Fruit fly (Drosophila melanogaster) whole organism, embryonic: ENCODE data around the gene trbd.

Experiments
- Asciz ChIP-seq: fragments of 200-800 bp; sonication (Bioruptor generic); optimal IDR thresholded peaks from 2 replicates; lab custom pipeline; 2017; ENCODE audit warnings: missing biosample characterization, mild to moderate bottlenecking, missing genetic modification characterization, missing genetic modification reagents
- Awh ChIP-seq: fragments of 200-800 bp; sonication (Bioruptor generic); IDR thresholded peaks from 2 replicates; pipeline ENCODE4, ENCODE4 v1.3.6; 2022; ENCODE audit warnings: missing biosample characterization, missing genetic modification characterization
- BEAF-32 ChIP-seq: fragments of 200-800 bp; sonication (Bioruptor generic); optimal IDR thresholded peaks from 3 replicates; lab custom pipeline; 2017; ENCODE audit warnings: missing biosample characterization, missing genetic modification characterization, mild to moderate bottlenecking, moderate library complexity, missing genetic modification reagents
- Bgb ChIP-seq: fragments of 200-800 bp; sonication (Bioruptor generic); IDR thresholded peaks from 2 replicates; pipeline ENCODE4 v1.3.6; 2022; ENCODE audit warnings: missing biosample characterization, missing genetic modification characterization; ENCODE audit not compliant: partially characterized antibody
- CG10654 ChIP-seq: fragments of 200-800 bp; sonication (Bioruptor generic); optimal IDR thresholded peaks from 2 replicates; lab custom pipeline; 2016; ENCODE audit warnings: missing biosample characterization, missing genetic modification characterization
- CG11723 ChIP-seq: fragments of 200-800 bp; sonication (Bioruptor generic); optimal IDR thresholded peaks from 2 replicates; lab custom pipeline; 2017; ENCODE audit warnings: missing biosample characterization, mild to moderate bottlenecking, missing genetic modification characterization
- CG12236 ChIP-seq: fragments of 200-800 bp; sonication (Bioruptor generic); optimal IDR thresholded peaks from 2 replicates; lab custom pipeline; 2016; ENCODE audit warnings: missing biosample characterization, missing genetic modification characterization
- CG12769 ChIP-seq: fragments of 200-800 bp; sonication (Bioruptor generic); optimal IDR thresholded peaks from 2 replicates; lab custom pipeline; 2019; ENCODE audit warnings: missing biosample characterization, mild to moderate bottlenecking, missing genetic modification characterization, moderate library complexity
- CG13624 ChIP-seq: fragments of 200-800 bp; sonication (Bioruptor generic); optimal IDR thresholded peaks from 2 replicates; lab custom pipeline; 2016; ENCODE audit warnings: missing biosample characterization, missing genetic modification characterization
- CG14050 ChIP-seq: fragments of 200-800 bp; sonication (Bioruptor generic); IDR thresholded peaks from 3 replicates; pipeline ENCODE4 v1.3.6; 2022; ENCODE audit warnings: missing biosample characterization, missing genetic modification characterization
- CG17328 ChIP-seq: fragments of 200-800 bp; sonication (Bioruptor generic); IDR thresholded peaks from 2 replicates; pipeline ENCODE4 v1.3.6; 2022; ENCODE audit warnings: missing biosample characterization, missing genetic modification characterization
- CG17361 ChIP-seq: fragments of 200-800 bp; sonication (Bioruptor generic); IDR thresholded peaks from 3 replicates; pipeline ENCODE4 v1.3.6; 2022; ENCODE audit warnings: missing biosample characterization, missing genetic modification characterization
- CG2678 ChIP-seq: fragments of 200-800 bp; sonication (Bioruptor generic); optimal IDR thresholded peaks from 3 replicates; lab custom pipeline; 2019; ENCODE audit warnings: missing biosample characterization, mild to moderate bottlenecking, missing genetic modification characterization, moderate library complexity
- CG42726 ChIP-seq: fragments of 200-800 bp; sonication (Bioruptor generic); IDR thresholded peaks from 2 replicates; pipeline ENCODE4 v1.3.6; 2022; ENCODE audit warnings: missing biosample characterization, missing genetic modification characterization; ENCODE audit not compliant: partially characterized antibody
- CG4424 ChIP-seq: fragments of 200-800 bp; sonication (Bioruptor generic); optimal IDR thresholded peaks from 3 replicates; lab custom pipeline; 2016; ENCODE audit warnings: missing biosample characterization, missing genetic modification characterization
- CG4854 ChIP-seq: fragments of 200-800 bp; sonication (Bioruptor generic); optimal IDR thresholded peaks from 2 replicates; lab custom pipeline; 2016; ENCODE audit warnings: missing biosample characterization, missing genetic modification characterization, inconsistent platforms
- CG5245 ChIP-seq: fragments of 200-800 bp; sonication (Bioruptor generic); optimal IDR thresholded peaks from 3 replicates; lab custom pipeline; 2016; ENCODE audit warnings: missing biosample characterization, missing genetic modification characterization
- CG6272 ChIP-seq: fragments of 200-800 bp; sonication (Bioruptor generic); IDR thresholded peaks from 2 replicates; pipeline ENCODE4 v1.3.6; 2022; ENCODE audit warnings: missing biosample characterization, missing genetic modification characterization
- CG6813 ChIP-seq: fragments of 200-800 bp; sonication (Bioruptor generic); optimal IDR thresholded peaks from 2 replicates; lab custom pipeline; 2017; ENCODE audit warnings: missing biosample characterization, missing genetic modification characterization, mild to moderate bottlenecking, moderate library complexity, missing genetic modification reagents
- CG9817 ChIP-seq: fragments of 200-800 bp; sonication (Bioruptor generic); optimal IDR thresholded peaks from 2 replicates; lab custom pipeline; 2018; ENCODE audit warnings: missing biosample characterization, mild to moderate bottlenecking, missing genetic modification characterization, moderate library complexity
- CG9932 ChIP-seq: fragments of 200-800 bp; sonication (Bioruptor generic); IDR thresholded peaks from 2 replicates; pipeline ENCODE4 v1.3.6; 2022; ENCODE audit warnings: missing biosample characterization, missing genetic modification characterization
- E2f1 ChIP-seq: fragments of 200-800 bp; sonication (Bioruptor generic); IDR thresholded peaks from 2 replicates; pipeline ENCODE4 v1.3.6; 2022; ENCODE audit warnings: missing biosample characterization, missing genetic modification characterization
- HHEX ChIP-seq: fragments of 200-800 bp; sonication (Bioruptor generic); optimal IDR thresholded peaks from 3 replicates; lab custom pipeline; 2017; ENCODE audit warnings: missing biosample characterization, mild to moderate bottlenecking, missing genetic modification characterization, missing genetic modification reagents
- HLH3B ChIP-seq: fragments of 200-800 bp; sonication (Bioruptor generic); IDR thresholded peaks from 2 replicates; pipeline ENCODE4 v1.3.6; 2022; ENCODE audit warnings: missing biosample characterization, missing genetic modification characterization
- HLH4C ChIP-seq: fragments of 200-800 bp; sonication (Bioruptor generic); IDR thresholded peaks from 3 replicates; pipeline ENCODE4 v1.3.6; 2022; ENCODE audit warnings: missing biosample characterization, missing genetic modification characterization; ENCODE audit not compliant: partially characterized antibody
- HLHmδ ChIP-seq: fragments of 200-800 bp; sonication (Bioruptor generic); optimal IDR thresholded peaks from 2 replicates; lab custom pipeline; 2018; ENCODE audit warnings: missing biosample characterization, mild to moderate bottlenecking, missing genetic modification characterization, moderate library complexity
- Kr ChIP-seq: fragments of 200-800 bp; sonication (Bioruptor generic); optimal IDR thresholded peaks from 2 replicates; lab custom pipeline; 2017; ENCODE audit warnings: missing biosample characterization, mild to moderate bottlenecking, missing genetic modification characterization
- Max ChIP-seq: fragments of 200-800 bp; sonication (Bioruptor generic); optimal IDR thresholded peaks from 2 replicates; lab custom pipeline; 2016; ENCODE audit warnings: missing biosample characterization, mild to moderate bottlenecking, missing genetic modification characterization
- Mes4 ChIP-seq: fragments of 200-800 bp; sonication (Bioruptor generic); optimal IDR thresholded peaks from 2 replicates; lab custom pipeline; 2016; ENCODE audit warnings: missing biosample characterization, missing genetic modification characterization
- Myb ChIP-seq: fragments of 200-800 bp; sonication (Bioruptor generic); optimal IDR thresholded peaks from 2 replicates; lab custom pipeline; 2016; ENCODE audit warnings: missing biosample characterization, missing genetic modification characterization
- NC2α ChIP-seq: fragments of 200-800 bp; sonication (Bioruptor generic); optimal IDR thresholded peaks from 2 replicates; lab custom pipeline; 2016; ENCODE audit warnings: missing biosample characterization, missing genetic modification characterization
- Nf-YB ChIP-seq: fragments of 200-800 bp; sonication (Bioruptor generic); optimal IDR thresholded peaks from 3 replicates; lab custom pipeline; 2019; ENCODE audit warnings: missing biosample characterization, mild to moderate bottlenecking, missing genetic modification characterization, moderate library complexity
- Stat92E ChIP-seq, 3 experiments: fragments of >200 bp in 2 of 3; fragments of 200-800 bp in 1 of 3; sonication (Bioruptor generic) in 1 of 3; optimal IDR thresholded peaks; 2 replicates each; lab custom pipeline; 2017 to 2019; ENCODE audit warnings: missing biosample characterization in 3 of 3, missing genetic modification characterization in 3 of 3, mild to moderate bottlenecking in 1 of 3, moderate library complexity in 1 of 3
- Xbp1 ChIP-seq: fragments of 200-800 bp; sonication (Bioruptor generic); optimal IDR thresholded peaks from 3 replicates; lab custom pipeline; 2016; ENCODE audit warnings: missing biosample characterization, mild to moderate bottlenecking, missing genetic modification characterization
- bab2 ChIP-seq: fragments of 200-800 bp; sonication (Bioruptor generic); optimal IDR thresholded peaks from 2 replicates; lab custom pipeline; 2016; ENCODE audit warnings: missing biosample characterization, missing genetic modification characterization
- br ChIP-seq: fragments of >200 bp; optimal IDR thresholded peaks from 2 replicates; lab custom pipeline; 2017
- chinmo ChIP-seq: fragments of 200-800 bp; sonication (Bioruptor generic); IDR thresholded peaks from 4 replicates; pipeline ENCODE4 v1.3.6; 2022; ENCODE audit warnings: missing biosample characterization, missing genetic modification characterization; ENCODE audit not compliant: partially characterized antibody
- dmrt11E ChIP-seq: fragments of 200-800 bp; sonication (Bioruptor generic); optimal IDR thresholded peaks from 3 replicates; lab custom pipeline; 2018; ENCODE audit warnings: missing biosample characterization, mild to moderate bottlenecking, missing genetic modification characterization, moderate library complexity
- eve ChIP-seq, 2 experiments: fragments of >200 bp; optimal IDR thresholded peaks; 2 replicates each; lab custom pipeline; 2017; ENCODE audit warnings: missing biosample characterization in 2 of 2, missing genetic modification characterization in 2 of 2
- fu2 ChIP-seq: fragments of 200-800 bp; sonication (Bioruptor generic); optimal IDR thresholded peaks from 2 replicates; lab custom pipeline; 2016; ENCODE audit warnings: missing biosample characterization, missing genetic modification characterization
- gce ChIP-seq: fragments of 200-800 bp; sonication (Bioruptor generic); IDR thresholded peaks from 3 replicates; pipeline ENCODE4 v1.3.6; 2022; ENCODE audit warnings: missing biosample characterization, missing genetic modification characterization
- kay ChIP-seq: fragments of 200-800 bp; sonication (Bioruptor generic); optimal IDR thresholded peaks from 2 replicates; lab custom pipeline; 2016; ENCODE audit warnings: missing biosample characterization, missing genetic modification characterization
- lbe ChIP-seq: fragments of 200-800 bp; sonication (Bioruptor generic); optimal IDR thresholded peaks from 2 replicates; lab custom pipeline; 2016; ENCODE audit warnings: missing biosample characterization, mild to moderate bottlenecking, missing genetic modification characterization
- phol ChIP-seq: fragments of 200-800 bp; sonication (Bioruptor generic); optimal IDR thresholded peaks from 3 replicates; lab custom pipeline; 2018; ENCODE audit warnings: missing biosample characterization, mild to moderate bottlenecking, missing genetic modification characterization, moderate library complexity
- psq ChIP-seq: fragments of 200-800 bp; sonication (Bioruptor generic); optimal IDR thresholded peaks from 2 replicates; lab custom pipeline; 2017; ENCODE audit warnings: missing biosample characterization, missing genetic modification characterization
- salm ChIP-seq: fragments of 200-800 bp; sonication (Bioruptor generic); optimal IDR thresholded peaks from 2 replicates; lab custom pipeline; 2018; ENCODE audit warnings: missing biosample characterization, mild to moderate bottlenecking, missing genetic modification characterization
- sens-2 ChIP-seq: fragments of 200-800 bp; sonication (Bioruptor generic); IDR thresholded peaks from 2 replicates; pipeline ENCODE4 v1.3.6; 2022; ENCODE audit warnings: missing biosample characterization, missing genetic modification characterization
- sim ChIP-seq: fragments of 200-800 bp; sonication (Bioruptor generic); IDR thresholded peaks from 2 replicates; pipeline ENCODE4 v1.3.6; 2022; ENCODE audit warnings: missing biosample characterization, missing genetic modification characterization
- sna ChIP-seq: fragments of 200-800 bp; sonication (Bioruptor generic); IDR thresholded peaks from 2 replicates; pipeline ENCODE4 v1.3.6; 2022; ENCODE audit warnings: missing biosample characterization, missing genetic modification characterization; ENCODE audit not compliant: partially characterized antibody
- vfl ChIP-seq: fragments of 200-800 bp; sonication (Bioruptor generic); optimal IDR thresholded peaks from 2 replicates; lab custom pipeline; 2016; ENCODE audit warnings: missing biosample characterization, missing genetic modification characterization
- vvl ChIP-seq: fragments of 200-800 bp; sonication (Bioruptor generic); IDR thresholded peaks from 2 replicates; pipeline ENCODE4 v1.3.6; 2022; ENCODE audit warnings: missing biosample characterization, missing genetic modification characterization

trbd gene

DNA sequence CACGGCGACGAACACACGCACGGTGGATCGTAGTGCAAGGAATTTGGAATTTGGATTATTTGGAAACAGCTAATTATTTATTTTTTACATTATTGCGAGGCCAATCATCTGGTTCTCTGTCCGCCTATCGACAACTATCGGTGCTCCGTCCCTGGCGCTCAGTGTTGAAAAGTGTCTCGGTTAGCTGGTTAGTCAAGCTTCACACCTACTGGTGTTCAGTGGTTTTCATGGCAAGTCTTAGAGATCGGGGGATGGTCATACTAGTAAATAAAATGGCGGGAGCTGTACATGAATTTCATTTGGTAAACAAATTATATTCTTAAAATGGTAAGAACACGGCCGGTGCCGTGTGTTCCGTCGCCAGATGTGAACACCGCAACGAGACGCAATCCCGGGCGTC is at the start of gene trbd, which contains the start of gene dmt (continued):
- peak; percentile 77 for TF ChIP-seq Xbp1 (GFP tag; lab: Kevin White, UChicago)
- no peak for TF ChIP-seq CG17328 (GFP tag; lab: Robert Waterston, UW)
- no peak for TF ChIP-seq eve (GFP tag; optimal IDR thresholded peaks at IDR 0.05; lab: Kevin White, UChicago)
- TF ChIP-seq CG12769 = no peak
- peak; percentile 76 for TF ChIP-seq CG13624 (GFP tag; lab: Kevin White, UChicago)
- TF ChIP-seq CG11723 (GFP tag; lab: Kevin White, UChicago) = no peak
- TF ChIP-seq phol (tag; lab: Kevin White, UChicago) = peak; percentile 99
- TF ChIP-seq gce = no peak
- no peak for TF ChIP-seq Awh (GFP tag; lab: Robert Waterston, UW)
- TF ChIP-seq CG4424 (GFP tag; lab: Kevin White, UChicago) = no peak
- no peak for TF ChIP-seq CG2678 (tag; lab: Kevin White, UChicago)
- TF ChIP-seq chinmo (GFP tag; lab: Robert Waterston, UW) = no peak
- peak; percentile 28 for TF ChIP-seq CG5245 (GFP tag; lab: Kevin White, UChicago)
- TF ChIP-seq CG4854 (GFP tag; lab: Kevin White, UChicago) = no peak
- TF ChIP-seq salm (tag; lab: Kevin White, UChicago) = no peak
- TF ChIP-seq kay = no peak
- no peak for TF ChIP-seq CG9817
- TF ChIP-seq Mes4 = peak; percentile 29
- TF ChIP-seq psq (GFP tag; lab: Kevin White, UChicago) = no peak
- TF ChIP-seq Stat92E (GFP tag; optimal IDR thresholded peaks at IDR 0.05; lab: Kevin White, UChicago) = peak in 1 of 3 experiments; percentile 64
- no peak for TF ChIP-seq CG42726 (GFP tag; lab: Robert Waterston, UW)
- TF ChIP-seq Myb (GFP tag; lab: Kevin White, UChicago) = peak; percentile 78
- TF ChIP-seq CG17361 (GFP tag; lab: Robert Waterston, UW) = no peak
- no peak for TF ChIP-seq Bgb (GFP tag; lab: Robert Waterston, UW)
- no peak for TF ChIP-seq CG9932
- no peak for TF ChIP-seq lbe
- no peak for TF ChIP-seq Asciz (GFP tag; lab: Kevin White, UChicago)
- no peak for TF ChIP-seq HLH4C
- no peak for TF ChIP-seq sens-2
- TF ChIP-seq Nf-YB (GFP tag; lab: Kevin White, UChicago) = no peak
- TF ChIP-seq dmrt11E (tag; lab: Kevin White, UChicago) = peak; percentile 33
- TF ChIP-seq CG6272 (GFP tag; lab: Robert Waterston, UW) = 0 out of 2 replicates have a peak, but pooled peaks have one; percentile 38
- no peak for TF ChIP-seq CG12236 (GFP tag; lab: Kevin White, UChicago)
- no peak for TF ChIP-seq CG6813
- peak; percentile 55 for TF ChIP-seq CG10654 (GFP tag; lab: Kevin White, UChicago)
- TF ChIP-seq Kr (GFP tag; lab: Kevin White, UChicago) = no peak
- TF ChIP-seq sna (GFP tag; lab: Robert Waterston, UW) = no peak
- TF ChIP-seq fu2 (GFP tag; lab: Kevin White, UChicago) = peak; percentile 68
- peak; percentile 23 for TF ChIP-seq HLHmδ (GFP tag; lab: Kevin White, UChicago)
- no peak for TF ChIP-seq CG14050 (GFP tag; lab: Robert Waterston, UW)
- TF ChIP-seq BEAF-32 = peak; percentile 82
- peak; percentile 31 for TF ChIP-seq bab2 (GFP tag; lab: Kevin White, UChicago)
- TF ChIP-seq NC2α = no peak
- TF ChIP-seq E2f1 (GFP tag; lab: Robert Waterston, UW) = no peak
- TF ChIP-seq Max (GFP tag; lab: Kevin White, UChicago) = peak; percentile 28
- TF ChIP-seq HLH3B = no peak
- no peak for TF ChIP-seq sim (GFP tag; lab: Robert Waterston, UW)
- TF ChIP-seq HHEX (GFP tag; lab: Kevin White, UChicago) = no peak
- TF ChIP-seq vvl (GFP tag; lab: Robert Waterston, UW) = no peak
- peak; percentile 64 for TF ChIP-seq vfl (GFP tag; lab: Kevin White, UChicago)
- TF ChIP-seq br = no peak
